Fruit fly (Drosophila melanogaster) whole organism, embryonic: ENCODE data around the gene Ssu72.
A peak's percentile ranks its signal among the peaks of the same experiment; 100 is the strongest.

Experiments used
- CG10543 ChIP-seq: fragments of 200-800 bp; sonication (Bioruptor generic); optimal IDR thresholded peaks from 3 replicates; lab custom pipeline; 2017; ENCODE audit warnings: missing biosample characterization, mild to moderate bottlenecking, missing genetic modification characterization, moderate library complexity
- CG10565 ChIP-seq: fragments of 200-800 bp; sonication (Bioruptor generic); optimal IDR thresholded peaks from 3 replicates; lab custom pipeline; 2016; ENCODE audit warnings: missing biosample characterization, mild to moderate bottlenecking, missing genetic modification characterization
- CG12769 ChIP-seq: fragments of 200-800 bp; sonication (Bioruptor generic); optimal IDR thresholded peaks from 2 replicates; lab custom pipeline; 2019; ENCODE audit warnings: missing biosample characterization, mild to moderate bottlenecking, missing genetic modification characterization, moderate library complexity
- CG32767 ChIP-seq: fragments of 200-800 bp; sonication (Bioruptor generic); IDR thresholded peaks from 2 replicates; pipeline ENCODE4 v1.3.6; 2022; ENCODE audit warnings: missing biosample characterization, missing genetic modification characterization
- CG6791 ChIP-seq: fragments of 200-800 bp; sonication (Bioruptor generic); IDR thresholded peaks from 3 replicates; pipeline ENCODE4 v1.3.6; 2022; ENCODE audit warnings: missing biosample characterization, missing genetic modification characterization; ENCODE audit not compliant: partially characterized antibody
- CG7786 ChIP-seq: fragments of 200-800 bp; sonication (Bioruptor generic); optimal IDR thresholded peaks from 2 replicates; lab custom pipeline; 2016; ENCODE audit warnings: missing biosample characterization, missing genetic modification characterization
- CG8089 ChIP-seq: fragments of 200-800 bp; sonication (Bioruptor generic); optimal IDR thresholded peaks from 3 replicates; lab custom pipeline; 2016; ENCODE audit warnings: missing biosample characterization, missing genetic modification characterization
- Deaf1 ChIP-seq: fragments of 200-800 bp; optimal IDR thresholded peaks from 3 replicates; lab custom pipeline; 2019; ENCODE audit warnings: missing biosample characterization, mild to moderate bottlenecking, missing genetic modification characterization, moderate library complexity
- Hr51 ChIP-seq, 2 experiments: fragments of 200-800 bp; sonication (Bioruptor generic); optimal IDR thresholded peaks; 2 replicates in 1 of 2; 3 replicates in 1 of 2; lab custom pipeline; 2016 to 2018; ENCODE audit warnings: missing biosample characterization in 2 of 2, missing genetic modification characterization in 2 of 2, mild to moderate bottlenecking in 1 of 2, moderate library complexity in 1 of 2
- Jarid2 ChIP-seq: fragments of 200-800 bp; sonication (Bioruptor generic); optimal IDR thresholded peaks from 3 replicates; lab custom pipeline; 2017; ENCODE audit warnings: mild to moderate bottlenecking, missing biosample characterization, missing genetic modification reagents, missing genetic modification characterization
- Med ChIP-seq: fragments of 200-800 bp; sonication (Bioruptor generic); peaks from one replicate; lab custom pipeline; 2016; ENCODE audit warnings: missing biosample characterization, missing genetic modification characterization, mild to moderate bottlenecking, inconsistent platforms, moderate library complexity
- Sry-β ChIP-seq: fragments of 200-800 bp; sonication (Bioruptor generic); optimal IDR thresholded peaks from 2 replicates; lab custom pipeline; 2018; ENCODE audit warnings: missing biosample characterization, mild to moderate bottlenecking, missing genetic modification characterization, moderate library complexity
- grau ChIP-seq: fragments of 200-800 bp; optimal IDR thresholded peaks from 3 replicates; lab custom pipeline; 2019; ENCODE audit warnings: missing biosample characterization, mild to moderate bottlenecking, missing genetic modification characterization, moderate library complexity
- ken ChIP-seq: fragments of 200-800 bp; sonication (Bioruptor generic); IDR thresholded peaks from 3 replicates; pipeline ENCODE4 v1.3.6; 2022; ENCODE audit warnings: missing biosample characterization, missing genetic modification characterization
- lilli ChIP-seq: fragments of 200-800 bp; sonication (Bioruptor generic); optimal IDR thresholded peaks from 3 replicates; lab custom pipeline; 2016; ENCODE audit warnings: missing biosample characterization, missing genetic modification characterization

Ssu72 gene

dm6 chrX:19712898-19713627 lies 48.7 kb downstream of the Ssu72 start, which contains the start of gene meso18E (continued):
- TF ChIP-seq CG10543 (GFP tag; lab: Kevin White, UChicago) (peak; percentile 69), ken (GFP tag; lab: Robert Waterston, UW) (no peak), CG32767 (peak; percentile 19; the same call in 1 of the 2 replicates), CG7786 (GFP tag; lab: Kevin White, UChicago) (no peak), Jarid2 (GFP tag; lab: Kevin White, UChicago) (no peak), Hr51 (GFP tag; optimal IDR thresholded peaks at IDR 0.05; lab: Kevin White, UChicago) (no peak), CG12769 (tag; lab: Kevin White, UChicago) (peak; percentile 86), CG8089 (GFP tag; lab: Kevin White, UChicago) (no peak), lilli (GFP tag; lab: Kevin White, UChicago) (no peak)

dm6 chrX:19714816-19715215 lies 50.5 kb downstream of the Ssu72 start:
- TF ChIP-seq CG10565 (GFP tag; lab: Kevin White, UChicago) = no peak
- peak; percentile 39 for TF ChIP-seq CG12769 (tag; lab: Kevin White, UChicago)
- peak; percentile 70 for TF ChIP-seq grau (tag; lab: Kevin White, UChicago)
- TF ChIP-seq CG6791 = no peak
- peak; percentile 52 for TF ChIP-seq Med (GFP tag; lab: Kevin White, UChicago)
- peak; percentile 12 for TF ChIP-seq CG10543 (GFP tag; lab: Kevin White, UChicago)
- no peak for TF ChIP-seq Sry-β (GFP tag; lab: Kevin White, UChicago)
- peak; percentile 77 for TF ChIP-seq Deaf1 (tag; lab: Kevin White, UChicago)
